Worm (Caenorhabditis elegans) whole organism, L1 larva: Measurements from ENCODE around the gene hsp-3.

Experiments
- C04F5.9 ChIP-seq: sonication (generic microtip); optimal IDR thresholded peaks from 2 replicates; lab custom pipeline; 2016; ENCODE audit warnings: missing genetic modification characterization, missing compliant biosample characterization
- C16A3.4 ChIP-seq: fragments of 150-350 bp; optimal IDR thresholded peaks from 2 replicates; lab custom pipeline; 2014; ENCODE audit warnings: missing biosample characterization, missing genetic modification characterization
- C34B4.2 ChIP-seq: sonication (generic microtip); optimal IDR thresholded peaks from 2 replicates; lab custom pipeline; 2017; ENCODE audit warnings: mild to moderate bottlenecking, missing genetic modification characterization, missing compliant biosample characterization
- aha-1 ChIP-seq: fragments of 150-350 bp; optimal IDR thresholded peaks from 2 replicates; lab custom pipeline; 2014; ENCODE audit warnings: missing biosample characterization, missing genetic modification characterization
- alr-1 ChIP-seq: fragments of 200-800 bp; sonication (Bioruptor generic); optimal IDR thresholded peaks from 2 replicates; lab custom pipeline; 2018; ENCODE audit warnings: borderline replicate concordance, mild to moderate bottlenecking, missing genetic modification characterization, missing compliant biosample characterization
- ama-1 ChIP-seq: fragments of 150-350 bp; optimal IDR thresholded peaks from 2 replicates; lab custom pipeline; 2014
- blmp-1 ChIP-seq: fragments of 150-350 bp; optimal IDR thresholded peaks from 2 replicates; lab custom pipeline; 2014; ENCODE audit warnings: missing biosample characterization, missing genetic modification characterization
- dsc-1 ChIP-seq: sonication (generic microtip); optimal IDR thresholded peaks from 2 replicates; lab custom pipeline; 2016; ENCODE audit warnings: mild to moderate bottlenecking, missing genetic modification characterization, missing compliant biosample characterization
- efl-1 ChIP-seq, 4 experiments: fragments of 150-350 bp; optimal IDR thresholded peaks in 3 of 4; peaks in 1 of 4; 1 replicate in 1 of 4; 2 replicates in 3 of 4; lab custom pipeline; 2014; ENCODE audit warnings: missing biosample characterization in 2 of 4, missing genetic modification characterization in 2 of 4, missing genetic modification reagents in 2 of 4
- efl-3 ChIP-seq: fragments of 200-800 bp; sonication (Bioruptor generic); optimal IDR thresholded peaks from 2 replicates; lab custom pipeline; 2018; ENCODE audit warnings: mild to moderate bottlenecking, missing genetic modification characterization, missing compliant biosample characterization
- egl-27 ChIP-seq, 2 experiments: fragments of 150-350 bp in 1 of 2; sonication (generic microtip); optimal IDR thresholded peaks; 3 replicates each; lab custom pipeline; 2017 to 2018; ENCODE audit warnings: missing biosample characterization in 2 of 2, missing genetic modification characterization in 2 of 2, missing genetic modification reagents in 2 of 2
- elt-2 ChIP-seq: sonication (generic microtip); optimal IDR thresholded peaks from 2 replicates; lab custom pipeline; 2016; ENCODE audit warnings: missing genetic modification characterization, mild to moderate bottlenecking, inconsistent platforms, missing compliant biosample characterization, missing genetic modification reagents
- fos-1 ChIP-seq: fragments of 150-350 bp; optimal IDR thresholded peaks from 2 replicates; lab custom pipeline; 2014; ENCODE audit warnings: missing biosample characterization, missing genetic modification characterization
- irx-1 ChIP-seq: sonication (generic microtip); optimal IDR thresholded peaks from 2 replicates; lab custom pipeline; 2016; ENCODE audit warnings: missing genetic modification characterization, missing compliant biosample characterization
- isw-1 ChIP-seq: fragments of 200-800 bp; sonication (Bioruptor generic); IDR thresholded peaks from 2 replicates; pipeline ENCODE4 v1.3.6; 2022; ENCODE audit warnings: missing genetic modification characterization, missing compliant biosample characterization
- lin-35 ChIP-seq, 2 experiments: fragments of 150-350 bp; optimal IDR thresholded peaks; 2 replicates each; lab custom pipeline; 2014; ENCODE audit warnings: missing biosample characterization in 2 of 2, missing genetic modification characterization in 2 of 2, missing genetic modification reagents in 2 of 2
- lsy-2 ChIP-seq, 2 experiments: fragments of 150-350 bp; optimal IDR thresholded peaks; 2 replicates each; lab custom pipeline; 2014; ENCODE audit warnings: missing biosample characterization in 2 of 2, missing genetic modification characterization in 2 of 2
- mdl-1 ChIP-seq, 2 experiments: fragments of 150-350 bp; optimal IDR thresholded peaks; 2 replicates each; lab custom pipeline; 2014 to 2017; ENCODE audit warnings: missing biosample characterization in 2 of 2, missing genetic modification characterization in 2 of 2, inconsistent platforms in 1 of 2
- mef-2 ChIP-seq: fragments of 150-350 bp; optimal IDR thresholded peaks from 2 replicates; lab custom pipeline; 2014; ENCODE audit warnings: missing biosample characterization, missing genetic modification characterization
- mep-1 ChIP-seq: fragments of 150-350 bp; optimal IDR thresholded peaks from 2 replicates; lab custom pipeline; 2014; ENCODE audit warnings: missing biosample characterization, missing genetic modification characterization
- nhr-12 ChIP-seq: sonication (generic microtip); optimal IDR thresholded peaks from 2 replicates; lab custom pipeline; 2017; ENCODE audit warnings: missing biosample characterization, missing genetic modification characterization
- nhr-20 ChIP-seq: sonication (generic microtip); optimal IDR thresholded peaks from 2 replicates; lab custom pipeline; 2016; ENCODE audit warnings: mild to moderate bottlenecking, missing genetic modification characterization, missing compliant biosample characterization
- nhr-237 ChIP-seq: fragments of 150-350 bp; optimal IDR thresholded peaks from 2 replicates; lab custom pipeline; 2014; ENCODE audit warnings: missing biosample characterization, missing genetic modification characterization
- nhr-90 ChIP-seq: sonication (generic microtip); optimal IDR thresholded peaks from 2 replicates; lab custom pipeline; 2016; ENCODE audit warnings: mild to moderate bottlenecking, missing genetic modification characterization, missing compliant biosample characterization; ENCODE audit not compliant: poor library complexity
- pax-3 ChIP-seq: fragments of 200-800 bp; sonication (Bioruptor generic); optimal IDR thresholded peaks from 2 replicates; lab custom pipeline; 2018; ENCODE audit warnings: mild to moderate bottlenecking, missing genetic modification characterization, moderate library complexity, missing compliant biosample characterization
- rnt-1 ChIP-seq: sonication (generic microtip); optimal IDR thresholded peaks from 2 replicates; lab custom pipeline; 2016; ENCODE audit warnings: mild to moderate bottlenecking, missing genetic modification characterization, moderate library complexity, missing compliant biosample characterization
- skn-1 ChIP-seq: fragments of 150-350 bp; optimal IDR thresholded peaks from 2 replicates; lab custom pipeline; 2014; ENCODE audit warnings: missing biosample characterization, missing genetic modification characterization
- snpc-4 ChIP-seq: fragments of 150-350 bp; optimal IDR thresholded peaks from 2 replicates; lab custom pipeline; 2014; ENCODE audit warnings: missing biosample characterization, missing genetic modification characterization
- snu-23 ChIP-seq: sonication (generic microtip); optimal IDR thresholded peaks from 2 replicates; lab custom pipeline; 2016; ENCODE audit warnings: missing genetic modification characterization, missing compliant biosample characterization
- sptf-1 ChIP-seq: fragments of 150-350 bp; optimal IDR thresholded peaks from 2 replicates; lab custom pipeline; 2014; ENCODE audit warnings: missing biosample characterization, missing genetic modification characterization
- swsn-7 ChIP-seq: sonication (generic microtip); optimal IDR thresholded peaks from 2 replicates; lab custom pipeline; 2016; ENCODE audit warnings: missing genetic modification characterization, missing compliant biosample characterization
- tbx-2 ChIP-seq: sonication (generic microtip); optimal IDR thresholded peaks from 2 replicates; lab custom pipeline; 2016; ENCODE audit warnings: missing genetic modification characterization, missing compliant biosample characterization
- tlp-1 ChIP-seq: fragments of 150-350 bp; optimal IDR thresholded peaks from 2 replicates; lab custom pipeline; 2014; ENCODE audit warnings: missing biosample characterization, missing genetic modification characterization
- unc-30 ChIP-seq: sonication (generic microtip); optimal IDR thresholded peaks from 2 replicates; lab custom pipeline; 2017; ENCODE audit warnings: missing biosample characterization, missing genetic modification characterization
- unc-62 ChIP-seq: fragments of 150-350 bp; optimal IDR thresholded peaks from 2 replicates; lab custom pipeline; 2014; ENCODE audit warnings: missing biosample characterization, missing genetic modification reagents, missing genetic modification characterization
- unc-98 ChIP-seq: fragments of 200-800 bp; sonication (Bioruptor generic); IDR thresholded peaks from 2 replicates; pipeline ENCODE4 v1.3.6; 2022; ENCODE audit warnings: missing genetic modification characterization, missing compliant biosample characterization
- vab-15 ChIP-seq: sonication (generic microtip); optimal IDR thresholded peaks from 2 replicates; lab custom pipeline; 2017; ENCODE audit warnings: missing genotype, mild to moderate bottlenecking, missing genetic modification characterization, missing compliant biosample characterization
- xbp-1 ChIP-seq: sonication (generic microtip); optimal IDR thresholded peaks from 2 replicates; lab custom pipeline; 2016; ENCODE audit warnings: missing genetic modification characterization, missing compliant biosample characterization
- zag-1 ChIP-seq: fragments of 150-350 bp; optimal IDR thresholded peaks from 2 replicates; lab custom pipeline; 2014; ENCODE audit warnings: missing biosample characterization, missing genetic modification characterization
- ztf-4 ChIP-seq: fragments of 150-350 bp; optimal IDR thresholded peaks from 2 replicates; lab custom pipeline; 2014; ENCODE audit warnings: missing biosample characterization, missing genetic modification characterization

hsp-3 gene

DNA sequence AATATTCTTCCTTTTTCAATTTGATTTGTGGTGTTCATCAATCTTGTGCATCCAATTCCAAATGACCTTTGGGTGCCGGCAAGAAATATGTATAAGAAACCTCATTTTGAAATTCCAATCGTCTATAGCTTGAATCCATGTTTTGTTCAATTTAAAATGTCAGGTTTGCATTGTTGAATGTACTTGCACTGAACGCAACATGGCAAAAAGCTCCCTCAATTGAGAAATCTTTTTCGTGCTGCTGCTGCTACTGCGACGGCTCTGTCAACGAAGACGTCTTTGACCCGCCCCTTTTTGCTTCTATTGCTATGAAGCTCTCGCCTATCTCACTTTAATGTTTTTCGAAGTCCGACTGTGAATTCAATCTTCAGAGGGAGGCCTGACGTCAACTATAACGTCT lies 16.7 kb downstream of the hsp-3 start, which contains the start of gene lgc-58:
TSS of gene lgc-58 (plus strand) at position 301 of the 400 bp plus-strand sequence.
- TF ChIP-seq vab-15 (tag; lab: Kevin White, UChicago), result no peak
- no peak for TF ChIP-seq isw-1 (GFP tag; lab: Robert Waterston, UW)
- TF ChIP-seq efl-3 (GFP tag; lab: Kevin White, UChicago), result no peak
- no peak for TF ChIP-seq nhr-90 (tag; lab: Kevin White, UChicago)
- TF ChIP-seq dsc-1, result no peak
- no peak for TF ChIP-seq unc-98 (GFP tag; lab: Robert Waterston, UW)
- no peak for TF ChIP-seq C34B4.2
- TF ChIP-seq alr-1 (tag; lab: Kevin White, UChicago), result no peak
- TF ChIP-seq pax-3 (tag; lab: Kevin White, UChicago), result no peak
- no peak for TF ChIP-seq fos-1 (tag; lab: Kevin White, UChicago)
- TF ChIP-seq irx-1 (tag; lab: Kevin White, UChicago), result no peak
- no peak for TF ChIP-seq swsn-7 (tag; lab: Kevin White, UChicago)
- TF ChIP-seq snpc-4, result no peak
- no peak for TF ChIP-seq nhr-12
- TF ChIP-seq skn-1 (tag; lab: Kevin White, UChicago), result no peak
- TF ChIP-seq tlp-1 (tag; lab: Kevin White, UChicago), result no peak
- no peak for TF ChIP-seq C16A3.4 (tag; lab: Kevin White, UChicago)

DNA sequence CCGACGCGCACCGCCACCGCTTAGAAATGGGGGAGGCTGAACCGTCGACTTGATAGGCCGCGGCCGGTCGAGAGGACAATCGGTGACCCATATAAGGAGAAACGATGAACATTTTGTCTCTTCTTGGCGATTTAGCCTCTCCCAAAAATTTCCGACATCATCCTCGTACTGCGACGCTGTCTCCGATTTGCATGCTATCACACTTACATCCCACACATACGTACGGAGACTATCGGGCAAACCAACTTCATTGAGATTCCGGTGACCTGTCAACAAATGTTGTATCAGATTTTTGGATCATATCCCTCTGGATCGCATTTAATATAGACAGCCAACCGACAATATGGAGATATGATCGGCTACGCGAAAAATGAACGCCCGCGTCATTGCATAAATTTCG lies 25.3 kb downstream of the hsp-3 start:
- TF ChIP-seq blmp-1 (tag; lab: Kevin White, UChicago) (peak; percentile 63), sptf-1 (tag; lab: Kevin White, UChicago) (no peak)

DNA sequence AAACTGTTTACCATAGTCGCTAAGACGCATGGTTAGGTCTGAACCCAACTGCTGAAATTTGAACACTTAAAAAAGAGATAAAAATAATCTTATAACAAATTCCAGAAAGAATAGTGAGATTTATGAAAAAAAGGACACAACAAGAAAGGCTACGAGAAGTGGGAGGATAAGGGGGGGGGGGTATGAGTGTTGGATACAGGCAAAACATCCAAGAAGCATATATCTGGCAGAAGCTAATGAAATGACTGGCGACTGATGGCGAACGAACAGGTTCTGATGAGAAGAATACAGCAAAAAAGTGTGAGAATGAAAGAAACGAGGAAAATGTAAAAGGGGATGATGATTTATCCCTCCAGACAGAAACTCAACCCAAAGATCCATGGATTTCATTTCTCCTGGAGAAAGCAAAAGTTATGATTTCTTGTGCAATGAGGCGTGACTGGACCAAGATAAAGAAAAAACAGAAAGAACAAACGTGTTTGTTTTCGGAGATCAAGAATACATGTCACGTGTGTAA lies 25.9 kb downstream of the hsp-3 start, which contains the start of gene ptr-4:
TSS of gene ptr-4 (minus strand) at position 51 of the 517 bp plus-strand sequence.
- TF ChIP-seq mep-1 (no peak), ztf-4 (tag; lab: Kevin White, UChicago) (no peak), egl-27 (tag; optimal IDR thresholded peaks at IDR 0.05; lab: Kevin White, UChicago) (no peak), unc-62 (GFP tag; lab: Kevin White, UChicago) (no peak)

DNA sequence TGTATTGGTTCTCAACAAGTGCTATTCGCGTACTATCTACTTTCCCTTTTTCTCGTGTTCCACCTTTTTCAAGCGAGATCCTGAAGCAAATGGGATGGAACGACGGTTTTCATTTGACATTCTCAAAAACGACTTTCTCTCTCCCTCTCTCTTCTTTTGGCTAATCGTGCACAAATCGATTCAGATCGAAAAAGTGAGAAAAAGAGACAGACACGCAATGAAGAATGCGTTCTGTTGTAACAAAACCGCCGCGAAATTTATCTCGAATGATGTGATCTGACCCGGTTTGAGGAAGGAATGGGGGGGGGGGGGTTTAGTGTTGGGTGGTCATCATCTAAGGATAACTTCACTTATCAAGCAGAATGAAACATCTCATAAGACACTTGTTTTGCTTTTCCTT lies 27.5 kb downstream of the hsp-3 start:
- TF ChIP-seq blmp-1 (tag; lab: Kevin White, UChicago) (peak; percentile 86), mdl-1 (tag; optimal IDR thresholded peaks at IDR 0.05; lab: Kevin White, UChicago) (no peak)

DNA sequence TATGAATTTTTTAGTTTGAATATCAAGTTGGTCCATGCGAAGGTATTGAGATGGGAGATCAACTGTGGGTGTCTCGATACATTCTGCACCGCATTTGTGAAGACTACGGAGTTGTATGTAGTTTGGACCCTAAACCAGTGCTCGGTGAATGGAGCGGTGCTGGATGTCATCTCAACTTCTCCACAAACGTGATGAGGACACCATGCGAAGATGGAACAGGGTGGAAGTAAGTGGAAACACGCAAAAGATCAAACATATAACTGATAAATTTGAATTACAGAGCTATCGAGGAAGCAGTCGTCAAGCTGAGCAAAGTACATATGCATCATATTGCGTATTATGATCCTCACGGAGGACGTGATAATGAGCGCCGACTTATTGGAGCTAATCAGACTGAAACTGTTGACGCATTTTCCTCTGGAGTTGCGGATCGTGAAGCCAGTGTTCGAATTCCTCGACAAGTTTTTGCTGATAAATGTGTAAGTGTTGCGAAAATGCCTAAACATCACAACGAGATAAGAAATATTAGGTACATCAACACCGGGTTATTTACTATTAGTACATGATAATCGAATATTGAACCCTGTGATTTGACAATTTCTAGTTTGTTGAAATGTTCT lies 32.7 kb downstream of the hsp-3 start:
- TF ChIP-seq elt-2 (tag; lab: Kevin White, UChicago) (peak; percentile 95), lin-35 (GFP tag; optimal IDR thresholded peaks at IDR 0.05; lab: Kevin White, UChicago) (no peak), C34B4.2 (no peak), efl-3 (GFP tag; lab: Kevin White, UChicago) (no peak), tbx-2 (tag; lab: Kevin White, UChicago) (no peak), nhr-20 (tag; lab: Kevin White, UChicago) (peak; percentile 4), vab-15 (tag; lab: Kevin White, UChicago) (no peak), nhr-90 (tag; lab: Kevin White, UChicago) (peak; percentile 12)

DNA sequence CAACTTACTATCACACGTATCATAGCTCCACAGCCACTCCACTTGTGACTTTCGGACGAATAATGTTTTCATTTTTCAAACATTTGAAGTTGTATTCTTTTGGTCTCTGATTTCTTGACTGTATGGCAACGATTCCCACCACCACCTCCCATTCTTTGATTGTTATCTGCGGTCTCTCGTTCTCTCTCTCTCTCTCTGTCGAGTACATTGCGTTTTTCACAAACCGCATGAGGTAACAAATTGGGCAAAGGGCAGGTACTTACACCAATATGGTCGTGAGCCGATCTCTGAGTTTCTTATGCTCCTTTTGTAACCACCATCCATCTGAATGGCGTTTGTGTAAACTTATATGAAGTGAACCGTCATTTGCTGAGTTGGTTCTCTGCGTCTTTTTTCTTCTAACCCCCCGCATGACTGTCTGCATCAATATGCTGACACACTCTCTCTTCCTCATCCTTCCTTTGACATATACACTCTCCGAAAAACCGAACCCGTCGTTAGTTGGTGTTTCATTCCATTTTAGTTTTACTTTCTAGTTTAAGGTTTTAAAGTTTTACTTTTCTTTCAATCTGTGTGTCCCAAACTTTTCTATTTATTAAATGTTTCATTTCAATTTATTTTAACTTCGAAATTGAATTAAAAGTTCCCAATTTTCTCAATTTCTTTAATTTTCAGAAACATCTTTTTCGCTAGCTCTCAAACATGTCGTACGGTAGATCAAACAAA lies 34.2 kb downstream of the hsp-3 start, which contains the start of gene gln-1:
TSS of gene gln-1 (plus strand) at position 676 of the 726 bp plus-strand sequence.
- TF ChIP-seq ama-1 (lab: Kevin White, UChicago) (no peak), aha-1 (tag; lab: Kevin White, UChicago) (no peak), efl-1 (optimal IDR thresholded peaks at IDR 0.05; lab: Kevin White, UChicago) (no peak), efl-1 (GFP tag; optimal IDR thresholded peaks at IDR 0.05 in 1 of 2; lab: Kevin White, UChicago) (peak; percentile 5 to 79), snu-23 (GFP tag; lab: Kevin White, UChicago) (peak; percentile 52), xbp-1 (peak; percentile 27), mef-2 (no peak), pax-3 (tag; lab: Kevin White, UChicago) (no peak), swsn-7 (tag; lab: Kevin White, UChicago) (no peak), tbx-2 (tag; lab: Kevin White, UChicago) (peak; percentile 22), nhr-237 (tag; lab: Kevin White, UChicago) (peak; percentile 44), egl-27 (tag; optimal IDR thresholded peaks at IDR 0.05; lab: Kevin White, UChicago) (no peak), lsy-2 (tag; optimal IDR thresholded peaks at IDR 0.05; lab: Kevin White, UChicago) (peak in 1 of 2 experiments; percentile 30), blmp-1 (tag; lab: Kevin White, UChicago) (peak; percentile 64), C04F5.9 (tag; lab: Kevin White, UChicago) (no peak), rnt-1 (tag; lab: Kevin White, UChicago) (peak; percentile 19), nhr-20 (tag; lab: Kevin White, UChicago) (peak; percentile 61), lin-35 (GFP tag; optimal IDR thresholded peaks at IDR 0.05; lab: Kevin White, UChicago) (peak in 1 of 2 experiments; percentile 19), zag-1 (tag; lab: Kevin White, UChicago) (no peak), unc-30 (no peak)
